Worm (Caenorhabditis elegans) whole organism, young adult: ENCODE results near the gene nhr-170.

Experiments
- B0261.1 ChIP-seq: sonication (generic microtip); optimal IDR thresholded peaks from 2 replicates; lab custom pipeline; 2016; ENCODE audit warnings: mild to moderate bottlenecking, missing genetic modification characterization, moderate library complexity, missing compliant biosample characterization
- C06A6.2 ChIP-seq: fragments of 200-800 bp; sonication (Bioruptor generic); conservative IDR thresholded peaks from 2 replicates; pipeline ENCODE4 v1.3.6; 2022; ENCODE audit warnings: missing genetic modification characterization, missing compliant biosample characterization
- F55B11.4 ChIP-seq: sonication (generic microtip); optimal IDR thresholded peaks from 2 replicates; lab custom pipeline; 2016; ENCODE audit warnings: missing compliant biosample characterization, missing genetic modification characterization, borderline replicate concordance; ENCODE audit not compliant: insufficient read depth
- F57A8.1 ChIP-seq: fragments of 200-800 bp; sonication (Bioruptor generic); optimal IDR thresholded peaks from 2 replicates; lab custom pipeline; 2018; ENCODE audit warnings: mild to moderate bottlenecking, missing genetic modification characterization, moderate library complexity, missing compliant biosample characterization
- T07F8.4 ChIP-seq: sonication (generic microtip); optimal IDR thresholded peaks from 2 replicates; lab custom pipeline; 2016; ENCODE audit warnings: mild to moderate bottlenecking, missing genetic modification characterization, moderate library complexity, missing compliant biosample characterization
- Y53F4B.3 ChIP-seq: fragments of 200-800 bp; sonication (Bioruptor generic); IDR thresholded peaks from 2 replicates; pipeline ENCODE4 v1.3.6; 2022; ENCODE audit warnings: missing genetic modification reagents, missing genetic modification characterization, missing compliant biosample characterization
- Y67H2A.10 ChIP-seq: fragments of 200-800 bp; sonication (Bioruptor generic); conservative IDR thresholded peaks from 2 replicates; pipeline ENCODE4 v1.3.6; 2022; ENCODE audit warnings: missing genetic modification reagents, missing genetic modification characterization, missing compliant biosample characterization
- aptf-2 ChIP-seq: fragments of 200-800 bp; sonication (Bioruptor generic); conservative IDR thresholded peaks from 2 replicates; pipeline ENCODE4 v1.3.6; 2022; ENCODE audit warnings: missing genetic modification reagents, missing genetic modification characterization, missing compliant biosample characterization
- aptf-3 ChIP-seq: fragments of 200-800 bp; sonication (Bioruptor generic); IDR thresholded peaks from 2 replicates; pipeline ENCODE4 v1.3.6; 2022; ENCODE audit warnings: missing genetic modification characterization, missing compliant biosample characterization
- athp-1 ChIP-seq: sonication (generic microtip); optimal IDR thresholded peaks from 2 replicates; lab custom pipeline; 2017; ENCODE audit warnings: mild to moderate bottlenecking, missing genetic modification characterization, missing compliant biosample characterization
- bed-1 ChIP-seq: fragments of 200-800 bp; sonication (Bioruptor generic); IDR thresholded peaks from 2 replicates; pipeline ENCODE4 v1.3.6; 2022; ENCODE audit warnings: missing genetic modification reagents, missing genetic modification characterization, missing compliant biosample characterization
- cebp-1 ChIP-seq, 2 experiments: fragments of 200-800 bp in 1 of 2; sonication (Bioruptor generic) in 1 of 2; sonication (generic microtip) in 1 of 2; IDR thresholded peaks in 1 of 2; optimal IDR thresholded peaks in 1 of 2; 2 replicates each; pipeline versions ENCODE4 v1.3.6 to Lab custom; 2017 to 2022; ENCODE audit warnings: missing compliant biosample characterization in 2 of 2, missing genetic modification characterization in 2 of 2, mild to moderate bottlenecking in 1 of 2, missing genetic modification reagents in 1 of 2, moderate library complexity in 1 of 2
- ceh-100 ChIP-seq: fragments of 200-800 bp; sonication (Bioruptor generic); IDR thresholded peaks from 2 replicates; pipeline ENCODE4 v1.3.6; 2022; ENCODE audit warnings: missing genetic modification reagents, missing genetic modification characterization, missing compliant biosample characterization
- ceh-40 ChIP-seq: fragments of 200-800 bp; sonication (Bioruptor generic); IDR thresholded peaks from 2 replicates; pipeline ENCODE4 v1.3.6; 2022; ENCODE audit warnings: missing genetic modification characterization, missing compliant biosample characterization
- ceh-79 ChIP-seq: sonication (generic microtip); optimal IDR thresholded peaks from 2 replicates; lab custom pipeline; 2017; ENCODE audit warnings: mild to moderate bottlenecking, missing genetic modification characterization, missing compliant biosample characterization
- egl-18 ChIP-seq: fragments of 200-800 bp; sonication (Bioruptor generic); IDR thresholded peaks from 2 replicates; pipeline ENCODE4 v1.3.6; 2022; ENCODE audit warnings: missing genetic modification reagents, missing genetic modification characterization, missing compliant biosample characterization
- ekl-4 ChIP-seq: fragments of 200-800 bp; sonication (Bioruptor generic); IDR thresholded peaks from 2 replicates; pipeline ENCODE4 v1.3.6; 2022; ENCODE audit warnings: missing genetic modification reagents, missing genetic modification characterization, missing compliant biosample characterization
- ets-4 ChIP-seq: fragments of 200-800 bp; sonication (Bioruptor generic); optimal IDR thresholded peaks from 2 replicates; lab custom pipeline; 2018; ENCODE audit warnings: mild to moderate bottlenecking, missing genetic modification characterization, missing compliant biosample characterization
- hlh-12 ChIP-seq: sonication (generic microtip); optimal IDR thresholded peaks from 2 replicates; lab custom pipeline; 2016; ENCODE audit warnings: missing genetic modification characterization, missing compliant biosample characterization
- hmg-20 ChIP-seq: fragments of 200-800 bp; sonication (Bioruptor generic); IDR thresholded peaks from 2 replicates; pipeline ENCODE4 v1.3.6; 2022; ENCODE audit warnings: missing genetic modification reagents, missing genetic modification characterization, missing compliant biosample characterization
- let-607 ChIP-seq, 2 experiments: fragments of 200-800 bp in 1 of 2; sonication (Bioruptor generic) in 1 of 2; sonication (generic microtip) in 1 of 2; optimal IDR thresholded peaks; 2 replicates each; lab custom pipeline; 2016 to 2018; ENCODE audit warnings: mild to moderate bottlenecking in 2 of 2, missing compliant biosample characterization in 2 of 2, missing genetic modification characterization in 2 of 2, moderate library complexity in 2 of 2, missing genotype in 1 of 2
- lin-26 ChIP-seq: fragments of 200-800 bp; sonication (Bioruptor generic); IDR thresholded peaks from 2 replicates; pipeline ENCODE4 v1.3.6; 2022; ENCODE audit warnings: missing genetic modification reagents, missing genetic modification characterization, missing compliant biosample characterization
- lin-35 ChIP-seq, 3 experiments: fragments of 150-350 bp in 2 of 3; sonication (generic microtip) in 1 of 3; optimal IDR thresholded peaks; 2 replicates each; lab custom pipeline; 2014 to 2018; ENCODE audit warnings: missing biosample characterization in 3 of 3, missing genetic modification characterization in 3 of 3, missing genetic modification reagents in 3 of 3
- lin-40 ChIP-seq: sonication (generic microtip); optimal IDR thresholded peaks from 2 replicates; lab custom pipeline; 2016; ENCODE audit warnings: missing genetic modification characterization, mild to moderate bottlenecking, missing compliant biosample characterization, missing genotype, missing genetic modification reagents
- lsl-1 ChIP-seq: fragments of 200-800 bp; sonication (Bioruptor generic); optimal IDR thresholded peaks from 2 replicates; lab custom pipeline; 2018; ENCODE audit warnings: mild to moderate bottlenecking, missing genetic modification characterization, moderate library complexity, missing compliant biosample characterization
- madf-6 ChIP-seq: fragments of 200-800 bp; sonication (Bioruptor generic); IDR thresholded peaks from 2 replicates; pipeline ENCODE4 v1.3.6; 2022; ENCODE audit warnings: missing genetic modification reagents, missing genetic modification characterization, missing compliant biosample characterization
- mes-4 ChIP-seq: sonication (generic microtip); optimal IDR thresholded peaks from 2 replicates; lab custom pipeline; 2016; ENCODE audit warnings: missing genotype, missing genetic modification characterization, missing compliant biosample characterization
- nhr-120 ChIP-seq: fragments of 200-800 bp; sonication (Bioruptor generic); IDR thresholded peaks from 2 replicates; pipeline ENCODE4 v1.3.6; 2022; ENCODE audit warnings: missing genetic modification characterization, missing compliant biosample characterization
- nhr-179 ChIP-seq: sonication (generic microtip); optimal IDR thresholded peaks from 2 replicates; lab custom pipeline; 2016; ENCODE audit warnings: mild to moderate bottlenecking, missing genetic modification characterization, missing compliant biosample characterization
- nhr-27 ChIP-seq: fragments of 200-800 bp; sonication (Bioruptor generic); optimal IDR thresholded peaks from 2 replicates; lab custom pipeline; 2018; ENCODE audit warnings: mild to moderate bottlenecking, missing genetic modification characterization, moderate library complexity, missing compliant biosample characterization
- nhr-80 ChIP-seq: sonication (generic microtip); optimal IDR thresholded peaks from 2 replicates; lab custom pipeline; 2016; ENCODE audit warnings: missing genetic modification characterization, missing compliant biosample characterization
- rpc-1 ChIP-seq, 2 experiments: fragments of 150-350 bp in 1 of 2; sonication (generic microtip) in 1 of 2; optimal IDR thresholded peaks; 2 replicates each; lab custom pipeline; 2014 to 2018; ENCODE audit warnings: missing biosample characterization in 1 of 2, missing genetic modification characterization in 1 of 2, missing genetic modification reagents in 1 of 2, missing genotype in 1 of 2
- snpc-1.1 ChIP-seq: sonication (generic microtip); optimal IDR thresholded peaks from 2 replicates; lab custom pipeline; 2017; ENCODE audit warnings: missing genetic modification characterization, mild to moderate bottlenecking, missing compliant biosample characterization, antibody characterized with exemption, moderate library complexity, missing genotype, missing genetic modification reagents; ENCODE audit not compliant: insufficient read depth
- snpc-4 ChIP-seq, 5 experiments: fragments of 150-350 bp in 1 of 5; sonication (generic microtip) in 4 of 5; optimal IDR thresholded peaks; 2 replicates each; lab custom pipeline; 2014 to 2018; ENCODE audit warnings: missing genetic modification characterization in 5 of 5, missing biosample characterization in 3 of 5, antibody characterized with exemption in 2 of 5, mild to moderate bottlenecking in 2 of 5, missing compliant biosample characterization in 2 of 5, missing genotype in 2 of 5, moderate library complexity in 2 of 5, missing genetic modification reagents in 1 of 5
- tbx-9 ChIP-seq: sonication (generic microtip); optimal IDR thresholded peaks from 2 replicates; lab custom pipeline; 2016; ENCODE audit warnings: borderline replicate concordance, missing genetic modification characterization, inconsistent platforms, missing compliant biosample characterization
- tlf-1 ChIP-seq: fragments of 200-800 bp; sonication (Bioruptor generic); optimal IDR thresholded peaks from 2 replicates; lab custom pipeline; 2018; ENCODE audit warnings: mild to moderate bottlenecking, missing genetic modification characterization, missing compliant biosample characterization
- unc-130 ChIP-seq: sonication (generic microtip); optimal IDR thresholded peaks from 2 replicates; lab custom pipeline; 2016; ENCODE audit warnings: missing genetic modification reagents, missing genetic modification characterization, missing compliant biosample characterization
- zfh-2 ChIP-seq: fragments of 200-800 bp; sonication (Bioruptor generic); conservative IDR thresholded peaks from 2 replicates; pipeline ENCODE4 v1.3.6; 2022; ENCODE audit warnings: missing genetic modification reagents, missing genetic modification characterization, missing compliant biosample characterization
- ztf-26 ChIP-seq: sonication (generic microtip); optimal IDR thresholded peaks from 2 replicates; lab custom pipeline; 2017; ENCODE audit warnings: missing genetic modification characterization, missing compliant biosample characterization

Gene nhr-170

ce11 chrV:18837125-18837524 is 36.5 kb upstream of the nhr-170 start, which contains the start of gene cyp-33D3:
cyp-33D3 (minus strand) TSS chrV:18837225.
- TF ChIP-seq cebp-1 (GFP tag; IDR thresholded peaks at IDR 0.05; lab: Robert Waterston, UW) = no peak
- no peak for TF ChIP-seq cebp-1 (tag; optimal IDR thresholded peaks at IDR 0.05; lab: Kevin White, UChicago)
- TF ChIP-seq lsl-1 = no peak
- no peak for TF ChIP-seq egl-18 (GFP tag; lab: Robert Waterston, UW)
- no peak for TF ChIP-seq ztf-26 (tag; lab: Kevin White, UChicago)
- TF ChIP-seq ceh-79 (tag; lab: Kevin White, UChicago) = no peak
- TF ChIP-seq Y67H2A.10 = no peak
- TF ChIP-seq bed-1 (GFP tag; lab: Robert Waterston, UW) = no peak
- no peak for TF ChIP-seq rpc-1 (optimal IDR thresholded peaks at IDR 0.05; lab: Kevin White, UChicago)
- no peak for TF ChIP-seq rpc-1 (tag; optimal IDR thresholded peaks at IDR 0.05; lab: Kevin White, UChicago)
- no peak for TF ChIP-seq ceh-100 (GFP tag; lab: Robert Waterston, UW)
- TF ChIP-seq snpc-4 (GFP tag; optimal IDR thresholded peaks at IDR 0.05; lab: Kevin White, UChicago) = no peak
- no peak for TF ChIP-seq snpc-4 (tag; optimal IDR thresholded peaks at IDR 0.05; lab: Kevin White, UChicago)
- no peak for TF ChIP-seq ets-4 (GFP tag; lab: Kevin White, UChicago)
- TF ChIP-seq let-607 (tag; optimal IDR thresholded peaks at IDR 0.05; lab: Kevin White, UChicago) = no peak
- TF ChIP-seq snpc-1.1 = no peak
- no peak for TF ChIP-seq tbx-9 (tag; lab: Kevin White, UChicago)
- TF ChIP-seq ekl-4 = no peak
- no peak for TF ChIP-seq F55B11.4 (tag; lab: Kevin White, UChicago)
- no peak for TF ChIP-seq unc-130 (GFP tag; lab: Kevin White, UChicago)
- TF ChIP-seq nhr-80 (tag; lab: Kevin White, UChicago) = no peak

- no peak for TF ChIP-seq aptf-2
- no peak for TF ChIP-seq hlh-12 (tag; lab: Kevin White, UChicago)
- no peak for TF ChIP-seq Y53F4B.3 (GFP tag; lab: Robert Waterston, UW)
- no peak for TF ChIP-seq lin-26 (GFP tag; lab: Robert Waterston, UW)
- no peak for TF ChIP-seq madf-6 (GFP tag; lab: Robert Waterston, UW)
- no peak for TF ChIP-seq athp-1 (tag; lab: Kevin White, UChicago)
- TF ChIP-seq lsl-1 = no peak
- no peak for TF ChIP-seq lin-40 (tag; lab: Kevin White, UChicago)
- no peak for TF ChIP-seq unc-130 (GFP tag; lab: Kevin White, UChicago)
- TF ChIP-seq, all 124 proteins: peak for 0
Observed at ce11 chrV:18827374-18827773, 26.7 kb upstream of the nhr-170 start.

ce11 chrV:18826445-18826844 is 25.8 kb upstream of the nhr-170 start:
- TF ChIP-seq nhr-80 (tag; lab: Kevin White, UChicago) (peak; percentile 5), nhr-27 (tag; lab: Kevin White, UChicago) (no peak), ekl-4 (no peak), nhr-179 (tag; lab: Kevin White, UChicago) (no peak), T07F8.4 (tag; lab: Kevin White, UChicago) (no peak)

ce11 chrV:18821569-18821968 is 20.9 kb upstream of the nhr-170 start:
- TF ChIP-seq lin-40 (tag; lab: Kevin White, UChicago) (no peak), B0261.1 (tag; lab: Kevin White, UChicago) (no peak), mes-4 (tag; lab: Kevin White, UChicago) (no peak), ceh-40 (GFP tag; lab: Robert Waterston, UW) (no peak), Y53F4B.3 (GFP tag; lab: Robert Waterston, UW) (no peak), C06A6.2 (GFP tag; lab: Robert Waterston, UW) (no peak), lsl-1 (no peak), aptf-3 (GFP tag; lab: Robert Waterston, UW) (no peak), lin-35 (GFP tag; optimal IDR thresholded peaks at IDR 0.05; lab: Kevin White, UChicago) (no peak), tlf-1 (GFP tag; lab: Kevin White, UChicago) (no peak), hmg-20 (GFP tag; lab: Robert Waterston, UW) (no peak), F57A8.1 (no peak), nhr-120 (GFP tag; lab: Robert Waterston, UW) (no peak), zfh-2 (GFP tag; lab: Robert Waterston, UW) (no peak), Y67H2A.10 (no peak)
